Fruit fly (Drosophila melanogaster): ENCODE data around the gene pns.

Gene pns

dm6 chr3L:1580821-1581220 is 43.9 kb downstream of the pns start:
- TF ChIP-seq HLH106 (tag; optimal IDR thresholded peaks at IDR 0.05) (no peak), tai (GFP tag; optimal IDR thresholded peaks at IDR 0.05) (no peak), lola (GFP tag; optimal IDR thresholded peaks at IDR 0.05) (no peak), Hnf4 (GFP tag; optimal IDR thresholded peaks at IDR 0.05) (no peak), dl (GFP tag; optimal IDR thresholded peaks at IDR 0.05; ENCODE audit: insufficient read depth in 1 of 2, partially characterized antibody in 2 of 2) (no peak), CG32264 (GFP tag; optimal IDR thresholded peaks at IDR 0.05) (no peak), dmrt93B (GFP tag; optimal IDR thresholded peaks at IDR 0.05) (no peak), Myc (optimal IDR thresholded peaks at IDR 0.05) (no peak), sv (GFP tag; optimal IDR thresholded peaks at IDR 0.05) (no peak), usp (GFP tag; optimal IDR thresholded peaks at IDR 0.05) (no peak)

dm6 chr3L:1584003-1584402 is 47.1 kb downstream of the pns start:
- no peak for TF ChIP-seq dsf (GFP tag; optimal IDR thresholded peaks at IDR 0.05; ENCODE audit: borderline replicate concordance)
- no peak for TF ChIP-seq lola (GFP tag; optimal IDR thresholded peaks at IDR 0.05)
- TF ChIP-seq br (GFP tag; optimal IDR thresholded peaks at IDR 0.05) = peak; percentile 8
- no peak for TF ChIP-seq dmrt93B (GFP tag; optimal IDR thresholded peaks at IDR 0.05)
- TF ChIP-seq Vsx2 (GFP tag; optimal IDR thresholded peaks at IDR 0.05; ENCODE audit: partially characterized antibody) = no peak
- TF ChIP-seq tai (GFP tag; optimal IDR thresholded peaks at IDR 0.05) = peak; percentile 4
- TF ChIP-seq brk (GFP tag; optimal IDR thresholded peaks at IDR 0.05) = no peak
- TF ChIP-seq sage (GFP tag; optimal IDR thresholded peaks at IDR 0.05) = no peak
- TF ChIP-seq Hr83 (GFP tag; optimal IDR thresholded peaks at IDR 0.05; ENCODE audit: poor library complexity, severe bottlenecking) = no peak
- TF ChIP-seq GATAd (GFP tag; optimal IDR thresholded peaks at IDR 0.05) = no peak
- TF ChIP-seq Jra (GFP tag; optimal IDR thresholded peaks at IDR 0.05) = no peak
- peak; percentile 50 for TF ChIP-seq h (GFP tag; optimal IDR thresholded peaks at IDR 0.05)
- no peak for TF ChIP-seq N (GFP tag; optimal IDR thresholded peaks at IDR 0.05)
- peak in 1 of 2 experiments; percentile 48 for TF ChIP-seq foxo (GFP tag; optimal IDR thresholded peaks at IDR 0.05)
- no peak for TF ChIP-seq HLH106 (tag; optimal IDR thresholded peaks at IDR 0.05)
- TF ChIP-seq CrebA (GFP tag; optimal IDR thresholded peaks at IDR 0.05; ENCODE audit: borderline replicate concordance) = no peak
- TF ChIP-seq usp (GFP tag; optimal IDR thresholded peaks at IDR 0.05) = no peak
- no peak for TF ChIP-seq Abd-B (GFP tag; optimal IDR thresholded peaks at IDR 0.05)
- TF ChIP-seq dl (GFP tag; optimal IDR thresholded peaks at IDR 0.05; ENCODE audit: insufficient read depth in 1 of 2, partially characterized antibody in 2 of 2) = no peak
- no peak for TF ChIP-seq Rel (GFP tag; optimal IDR thresholded peaks at IDR 0.05)
- TF ChIP-seq Rel (tag; optimal IDR thresholded peaks at IDR 0.05) = no peak
- no peak for TF ChIP-seq psq (GFP tag; optimal IDR thresholded peaks at IDR 0.05)
- TF ChIP-seq CG9705 (GFP tag; optimal IDR thresholded peaks at IDR 0.05) = no peak
- no peak for TF ChIP-seq Hr78 (GFP tag; optimal IDR thresholded peaks at IDR 0.05)
- no peak for TF ChIP-seq Myc (optimal IDR thresholded peaks at IDR 0.05)
- no peak for TF ChIP-seq Sp1 (GFP tag; optimal IDR thresholded peaks at IDR 0.05)
- peak; percentile 23 for TF ChIP-seq ey (GFP tag; optimal IDR thresholded peaks at IDR 0.05)
- TF ChIP-seq fru (GFP tag; optimal IDR thresholded peaks at IDR 0.05) = peak; percentile 32
- no peak for TF ChIP-seq sv (GFP tag; optimal IDR thresholded peaks at IDR 0.05)
- TF ChIP-seq Dfd (GFP tag; optimal IDR thresholded peaks at IDR 0.05) = no peak
- no peak for TF ChIP-seq pan (optimal IDR thresholded peaks at IDR 0.05)
- TF ChIP-seq Hnf4 (GFP tag; optimal IDR thresholded peaks at IDR 0.05) = no peak
- peak; percentile 15 for TF ChIP-seq OdsH (GFP tag; optimal IDR thresholded peaks at IDR 0.05)
- TF ChIP-seq Dif (GFP tag; optimal IDR thresholded peaks at IDR 0.05; ENCODE audit: partially characterized antibody) = no peak
- TF ChIP-seq CG32264 (GFP tag; optimal IDR thresholded peaks at IDR 0.05) = no peak
- TF ChIP-seq rgr (GFP tag; optimal IDR thresholded peaks at IDR 0.05) = peak; percentile 27

- peak; percentile 30 for TF ChIP-seq CG9705 (GFP tag; optimal IDR thresholded peaks at IDR 0.05)
- TF ChIP-seq lola (GFP tag; optimal IDR thresholded peaks at IDR 0.05) = no peak
- peak; percentile 0 for TF ChIP-seq Sp1 (GFP tag; optimal IDR thresholded peaks at IDR 0.05)
- peak; percentile 61 for TF ChIP-seq dmrt93B (GFP tag; optimal IDR thresholded peaks at IDR 0.05)
- peak; percentile 60 for TF ChIP-seq sage (GFP tag; optimal IDR thresholded peaks at IDR 0.05)
- TF ChIP-seq N (GFP tag; optimal IDR thresholded peaks at IDR 0.05) = no peak
- TF ChIP-seq fru (GFP tag; optimal IDR thresholded peaks at IDR 0.05) = no peak
- TF ChIP-seq ey (GFP tag; optimal IDR thresholded peaks at IDR 0.05) = peak; percentile 38
- TF ChIP-seq GATAd (GFP tag; optimal IDR thresholded peaks at IDR 0.05) = no peak
- peak in 1 of 2 experiments; percentile 39 for TF ChIP-seq foxo (GFP tag; optimal IDR thresholded peaks at IDR 0.05)
- TF ChIP-seq br (GFP tag; optimal IDR thresholded peaks at IDR 0.05) = peak; percentile 46
- TF ChIP-seq brk (GFP tag; optimal IDR thresholded peaks at IDR 0.05) = no peak
- TF ChIP-seq CrebA (GFP tag; optimal IDR thresholded peaks at IDR 0.05; ENCODE audit: borderline replicate concordance) = no peak
- TF ChIP-seq tai (GFP tag; optimal IDR thresholded peaks at IDR 0.05) = no peak
- no peak for TF ChIP-seq pan (optimal IDR thresholded peaks at IDR 0.05)
- no peak for TF ChIP-seq Jra (GFP tag; optimal IDR thresholded peaks at IDR 0.05)
- TF ChIP-seq CG32264 (GFP tag; optimal IDR thresholded peaks at IDR 0.05) = peak; percentile 71
- TF ChIP-seq Abd-B (GFP tag; optimal IDR thresholded peaks at IDR 0.05) = no peak
- TF ChIP-seq h (GFP tag; optimal IDR thresholded peaks at IDR 0.05) = peak; percentile 78
- no peak for TF ChIP-seq Hr78 (GFP tag; optimal IDR thresholded peaks at IDR 0.05)
- TF ChIP-seq sv (GFP tag; optimal IDR thresholded peaks at IDR 0.05) = no peak
- TF ChIP-seq usp (GFP tag; optimal IDR thresholded peaks at IDR 0.05) = no peak
- no peak for TF ChIP-seq dsf (GFP tag; optimal IDR thresholded peaks at IDR 0.05; ENCODE audit: borderline replicate concordance)
- TF ChIP-seq Mio (GFP tag; optimal IDR thresholded peaks at IDR 0.05) = no peak
- no peak for TF ChIP-seq rgr (GFP tag; optimal IDR thresholded peaks at IDR 0.05)
- TF ChIP-seq HLH106 (tag; optimal IDR thresholded peaks at IDR 0.05) = peak; percentile 72
- TF ChIP-seq OdsH (GFP tag; optimal IDR thresholded peaks at IDR 0.05) = no peak
- no peak for TF ChIP-seq Hnf4 (GFP tag; optimal IDR thresholded peaks at IDR 0.05)
- no peak for TF ChIP-seq Dif (GFP tag; optimal IDR thresholded peaks at IDR 0.05; ENCODE audit: partially characterized antibody)
- TF ChIP-seq Hr83 (GFP tag; optimal IDR thresholded peaks at IDR 0.05; ENCODE audit: poor library complexity, severe bottlenecking) = no peak
- no peak for TF ChIP-seq dl (GFP tag; optimal IDR thresholded peaks at IDR 0.05; ENCODE audit: insufficient read depth in 1 of 2, partially characterized antibody in 2 of 2)
- no peak for TF ChIP-seq Vsx2 (GFP tag; optimal IDR thresholded peaks at IDR 0.05; ENCODE audit: partially characterized antibody)
- TF ChIP-seq jim (GFP tag; optimal IDR thresholded peaks at IDR 0.05) = no peak
- peak; percentile 72 for TF ChIP-seq woc (GFP tag; optimal IDR thresholded peaks at IDR 0.05)
- TF ChIP-seq Rel (GFP tag; optimal IDR thresholded peaks at IDR 0.05) = no peak
- no peak for TF ChIP-seq Rel (tag; optimal IDR thresholded peaks at IDR 0.05)
- no peak for TF ChIP-seq psq (GFP tag; optimal IDR thresholded peaks at IDR 0.05)
- TF ChIP-seq Myc (optimal IDR thresholded peaks at IDR 0.05) = no peak
- no peak for TF ChIP-seq Dfd (GFP tag; optimal IDR thresholded peaks at IDR 0.05)
These were observed 47.8 kb downstream of the pns start for dm6 chr3L:1584781-1585180.

All from whole organism, wandering third instar larva.